Fruit fly (Drosophila melanogaster) whole organism, embryonic: Measurements from ENCODE around the gene CG6791.

Experiments used
- CG10543 ChIP-seq: fragments of 200-800 bp; sonication (Bioruptor generic); optimal IDR thresholded peaks from 3 replicates; lab custom pipeline; 2017; ENCODE audit warnings: missing biosample characterization, mild to moderate bottlenecking, missing genetic modification characterization, moderate library complexity
- CG12104 ChIP-seq: fragments of 200-800 bp; sonication (Bioruptor generic); optimal IDR thresholded peaks from 3 replicates; lab custom pipeline; 2016; ENCODE audit warnings: missing biosample characterization, missing genetic modification characterization
- CG12155 ChIP-seq: fragments of 200-800 bp; sonication (Bioruptor generic); optimal IDR thresholded peaks from 3 replicates; lab custom pipeline; 2016; ENCODE audit warnings: missing biosample characterization, missing genetic modification characterization
- CG12659 ChIP-seq: fragments of 200-800 bp; sonication (Bioruptor generic); optimal IDR thresholded peaks from 3 replicates; lab custom pipeline; 2017; ENCODE audit warnings: mild to moderate bottlenecking, missing biosample characterization, missing genetic modification reagents, missing genetic modification characterization
- CG12942 ChIP-seq: fragments of 200-800 bp; sonication (Bioruptor generic); optimal IDR thresholded peaks from 3 replicates; lab custom pipeline; 2016; ENCODE audit warnings: missing biosample characterization, missing genetic modification characterization
- CG14441 ChIP-seq: fragments of 200-800 bp; sonication (Bioruptor generic); IDR thresholded peaks from 2 replicates; pipeline ENCODE4 v1.3.6; 2022; ENCODE audit warnings: missing biosample characterization, missing genetic modification characterization
- CG1529 ChIP-seq: fragments of 200-800 bp; sonication (Bioruptor generic); optimal IDR thresholded peaks from 3 replicates; lab custom pipeline; 2018; ENCODE audit warnings: missing biosample characterization, missing genetic modification characterization
- CG17361 ChIP-seq: fragments of 200-800 bp; sonication (Bioruptor generic); IDR thresholded peaks from 3 replicates; pipeline ENCODE4 v1.3.6; 2022; ENCODE audit warnings: missing biosample characterization, missing genetic modification characterization
- CG17612 ChIP-seq: fragments of 200-800 bp; sonication (Bioruptor generic); IDR thresholded peaks from 2 replicates; pipeline ENCODE4 v1.3.6; 2022; ENCODE audit warnings: missing biosample characterization, missing genetic modification characterization
- CG30403 ChIP-seq: fragments of 200-800 bp; sonication (Bioruptor generic); optimal IDR thresholded peaks from 3 replicates; lab custom pipeline; 2016; ENCODE audit warnings: missing biosample characterization, missing genetic modification characterization
- CG33213 ChIP-seq: fragments of 200-800 bp; sonication (Bioruptor generic); optimal IDR thresholded peaks from 3 replicates; lab custom pipeline; 2016; ENCODE audit warnings: missing biosample characterization, missing genetic modification characterization
- CG3847 ChIP-seq: fragments of 200-800 bp; sonication (Bioruptor generic); IDR thresholded peaks from 2 replicates; pipeline ENCODE4 v1.3.6; 2022; ENCODE audit warnings: missing biosample characterization, missing genetic modification characterization
- CG4360 ChIP-seq: fragments of 200-800 bp; sonication (Bioruptor generic); IDR thresholded peaks from 2 replicates; pipeline ENCODE4 v1.3.6; 2022; ENCODE audit warnings: missing biosample characterization, missing genetic modification characterization
- CG6689 ChIP-seq: fragments of 200-800 bp; sonication (Bioruptor generic); IDR thresholded peaks from 2 replicates; pipeline ENCODE4 v1.3.6; 2022; ENCODE audit warnings: missing biosample characterization, missing genetic modification characterization
- CG7987 ChIP-seq: fragments of 200-800 bp; sonication (Bioruptor generic); optimal IDR thresholded peaks from 2 replicates; lab custom pipeline; 2018; ENCODE audit warnings: missing biosample characterization, mild to moderate bottlenecking, missing genetic modification characterization, moderate library complexity
- CG8089 ChIP-seq: fragments of 200-800 bp; sonication (Bioruptor generic); optimal IDR thresholded peaks from 3 replicates; lab custom pipeline; 2016; ENCODE audit warnings: missing biosample characterization, missing genetic modification characterization
- CG8944 ChIP-seq: fragments of 200-800 bp; sonication (Bioruptor generic); optimal IDR thresholded peaks from 3 replicates; lab custom pipeline; 2016; ENCODE audit warnings: missing biosample characterization, missing genetic modification characterization
- CHES-1-like ChIP-seq: fragments of 200-800 bp; sonication (Bioruptor generic); optimal IDR thresholded peaks from 2 replicates; lab custom pipeline; 2016; ENCODE audit warnings: missing biosample characterization, missing genetic modification characterization
- D19B ChIP-seq: fragments of 200-800 bp; sonication (Bioruptor generic); optimal IDR thresholded peaks from 2 replicates; lab custom pipeline; 2017; ENCODE audit warnings: missing biosample characterization, mild to moderate bottlenecking, missing genetic modification characterization
- Dip2 ChIP-seq: fragments of 200-800 bp; sonication (Bioruptor generic); IDR thresholded peaks from 2 replicates; pipeline ENCODE4 v1.3.6; 2022; ENCODE audit warnings: missing biosample characterization, missing genetic modification characterization
- Doc2 ChIP-seq: fragments of 200-800 bp; sonication (Bioruptor generic); IDR thresholded peaks from 2 replicates; pipeline ENCODE4 v1.3.6; 2022; ENCODE audit warnings: missing biosample characterization, missing genetic modification characterization
- E2f2 ChIP-seq: fragments of 200-800 bp; sonication (Bioruptor generic); IDR thresholded peaks from 2 replicates; pipeline ENCODE4 v1.3.6; 2022; ENCODE audit warnings: missing biosample characterization, missing genetic modification characterization
- Fer2 ChIP-seq: fragments of 200-800 bp; sonication (Bioruptor generic); optimal IDR thresholded peaks from 2 replicates; lab custom pipeline; 2018; ENCODE audit warnings: missing biosample characterization, mild to moderate bottlenecking, missing genetic modification characterization, moderate library complexity
- Hmx ChIP-seq: fragments of 200-800 bp; sonication (Bioruptor generic); optimal IDR thresholded peaks from 2 replicates; lab custom pipeline; 2016; ENCODE audit warnings: missing biosample characterization, missing genetic modification characterization
- Hsf ChIP-seq: fragments of 200-800 bp; sonication (Bioruptor generic); optimal IDR thresholded peaks from 3 replicates; lab custom pipeline; 2016; ENCODE audit warnings: missing biosample characterization, missing genetic modification characterization
- Meics ChIP-seq: fragments of 200-800 bp; sonication (Bioruptor generic); optimal IDR thresholded peaks from 2 replicates; lab custom pipeline; 2017; ENCODE audit warnings: missing biosample characterization, mild to moderate bottlenecking, missing genetic modification characterization
- Myb ChIP-seq: fragments of 200-800 bp; sonication (Bioruptor generic); optimal IDR thresholded peaks from 2 replicates; lab custom pipeline; 2016; ENCODE audit warnings: missing biosample characterization, missing genetic modification characterization
- Neu2 ChIP-seq: fragments of 200-800 bp; sonication (Bioruptor generic); optimal IDR thresholded peaks from 3 replicates; lab custom pipeline; 2016; ENCODE audit warnings: missing biosample characterization, missing genetic modification characterization, borderline replicate concordance
- Oaz ChIP-seq: fragments of 200-800 bp; sonication (Bioruptor generic); IDR thresholded peaks from 2 replicates; pipeline ENCODE4 v1.3.6; 2022; ENCODE audit warnings: missing biosample characterization, missing genetic modification characterization
- Poxn ChIP-seq: fragments of 200-800 bp; sonication (Bioruptor generic); IDR thresholded peaks from 2 replicates; pipeline ENCODE4 v1.3.6; 2022; ENCODE audit warnings: missing biosample characterization, missing genetic modification characterization
- amos ChIP-seq: fragments of 200-800 bp; sonication (Bioruptor generic); IDR thresholded peaks from 2 replicates; pipeline ENCODE4 v1.3.6; 2022; ENCODE audit warnings: missing biosample characterization, missing genetic modification characterization; ENCODE audit not compliant: partially characterized antibody
- bbx ChIP-seq: fragments of 200-800 bp; sonication (Bioruptor generic); IDR thresholded peaks from 2 replicates; pipeline ENCODE4 v1.3.6; 2022; ENCODE audit warnings: missing biosample characterization, missing genetic modification characterization; ENCODE audit not compliant: partially characterized antibody
- cas ChIP-seq: fragments of 200-800 bp; sonication (Bioruptor generic); IDR thresholded peaks from 2 replicates; pipeline ENCODE4 v1.3.6; 2022; ENCODE audit warnings: missing biosample characterization, missing genetic modification characterization
- croc ChIP-seq: fragments of 200-800 bp; sonication (Bioruptor generic); conservative IDR thresholded peaks from 3 replicates; pipeline ENCODE4 v1.3.6; 2022; ENCODE audit warnings: missing biosample characterization, missing genetic modification characterization
- cwo ChIP-seq: fragments of 200-800 bp; sonication (Bioruptor generic); optimal IDR thresholded peaks from 3 replicates; lab custom pipeline; 2017; ENCODE audit warnings: missing biosample characterization, missing genetic modification characterization, mild to moderate bottlenecking, moderate library complexity, missing genetic modification reagents
- da ChIP-seq: fragments of 200-800 bp; sonication (Bioruptor generic); optimal IDR thresholded peaks from 2 replicates; lab custom pipeline; 2016; ENCODE audit warnings: missing biosample characterization, missing genetic modification characterization
- en ChIP-seq: fragments of 200-800 bp; sonication (Bioruptor generic); optimal IDR thresholded peaks from 2 replicates; lab custom pipeline; 2016; ENCODE audit warnings: missing biosample characterization, missing genetic modification characterization
- exex ChIP-seq: fragments of 200-800 bp; sonication (Bioruptor generic); optimal IDR thresholded peaks from 4 replicates; lab custom pipeline; 2018; ENCODE audit warnings: missing biosample characterization, mild to moderate bottlenecking, missing genetic modification characterization, moderate library complexity
- grn ChIP-seq: fragments of 200-800 bp; sonication (Bioruptor generic); optimal IDR thresholded peaks from 3 replicates; lab custom pipeline; 2017; ENCODE audit warnings: missing biosample characterization, missing genetic modification characterization
- her ChIP-seq: fragments of 200-800 bp; sonication (Bioruptor generic); optimal IDR thresholded peaks from 2 replicates; lab custom pipeline; 2016; ENCODE audit warnings: missing biosample characterization, missing genetic modification characterization
- lilli ChIP-seq: fragments of 200-800 bp; sonication (Bioruptor generic); optimal IDR thresholded peaks from 3 replicates; lab custom pipeline; 2016; ENCODE audit warnings: missing biosample characterization, missing genetic modification characterization
- lov ChIP-seq, 2 experiments: fragments of 200-800 bp in 1 of 2; fragments of >200 bp in 1 of 2; sonication (Bioruptor generic) in 1 of 2; IDR thresholded peaks in 1 of 2; optimal IDR thresholded peaks in 1 of 2; 2 replicates in 1 of 2; 3 replicates in 1 of 2; pipeline versions ENCODE4 v1.3.6 to Lab custom; 2017 to 2022; ENCODE audit warnings: missing biosample characterization in 1 of 2, missing genetic modification characterization in 1 of 2
- mirr ChIP-seq: fragments of 200-800 bp; sonication (Bioruptor generic); optimal IDR thresholded peaks from 3 replicates; lab custom pipeline; 2018; ENCODE audit warnings: missing biosample characterization, mild to moderate bottlenecking, missing genetic modification characterization
- org-1 ChIP-seq: fragments of 200-800 bp; sonication (Bioruptor generic); optimal IDR thresholded peaks from 2 replicates; lab custom pipeline; 2017; ENCODE audit warnings: missing biosample characterization, missing genetic modification characterization
- sens-2 ChIP-seq: fragments of 200-800 bp; sonication (Bioruptor generic); IDR thresholded peaks from 2 replicates; pipeline ENCODE4 v1.3.6; 2022; ENCODE audit warnings: missing biosample characterization, missing genetic modification characterization
- unc-4 ChIP-seq: fragments of 200-800 bp; sonication (Bioruptor generic); IDR thresholded peaks from 2 replicates; pipeline ENCODE4 v1.3.6; 2022; ENCODE audit warnings: missing biosample characterization, missing genetic modification characterization; ENCODE audit not compliant: partially characterized antibody
- vnd ChIP-seq: fragments of 200-800 bp; sonication (Bioruptor generic); IDR thresholded peaks from 3 replicates; pipeline ENCODE4 v1.3.6; 2022; ENCODE audit warnings: missing biosample characterization, missing genetic modification characterization; ENCODE audit not compliant: partially characterized antibody
- wdn ChIP-seq: fragments of 200-800 bp; sonication (Bioruptor generic); IDR thresholded peaks from 2 replicates; pipeline ENCODE4 v1.3.6; 2022; ENCODE audit warnings: missing biosample characterization, missing genetic modification characterization
- wek ChIP-seq: fragments of 200-800 bp; sonication (Bioruptor generic); optimal IDR thresholded peaks from 3 replicates; lab custom pipeline; 2018; ENCODE audit warnings: missing biosample characterization, mild to moderate bottlenecking, missing genetic modification characterization, moderate library complexity
- zen ChIP-seq: fragments of 200-800 bp; sonication (Bioruptor generic); optimal IDR thresholded peaks from 3 replicates; lab custom pipeline; 2018; ENCODE audit warnings: missing biosample characterization, mild to moderate bottlenecking, missing genetic modification characterization, moderate library complexity

CG6791 gene

DNA sequence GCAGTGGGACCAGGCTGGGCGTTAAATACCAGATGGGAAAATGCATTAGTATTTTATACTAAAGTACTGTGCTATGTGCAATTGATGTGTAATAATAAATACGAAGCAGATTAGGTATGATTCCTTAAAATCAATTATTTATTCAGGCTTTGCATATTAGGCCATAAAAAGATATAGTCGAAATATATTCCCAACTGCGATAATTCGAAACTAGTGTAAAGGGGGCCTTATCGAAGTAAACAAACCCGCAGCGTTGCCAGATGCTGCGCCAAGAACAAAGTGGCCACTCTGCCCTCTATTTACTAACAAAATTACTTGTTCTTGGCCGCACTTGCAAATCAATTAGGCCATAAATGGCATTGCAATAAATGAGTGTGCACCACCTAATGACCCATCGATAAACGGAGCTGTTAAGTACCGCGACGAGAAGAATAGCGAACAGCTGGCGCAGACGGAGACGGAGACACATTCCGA, 32.4 kb downstream of the CG6791 start, which contains the start of gene CG10898 (continued):
- TF ChIP-seq en (GFP tag; lab: Kevin White, UChicago) (peak; percentile 75), CG17361 (GFP tag; lab: Robert Waterston, UW) (peak; percentile 81), mirr (GFP tag; lab: Kevin White, UChicago) (peak; percentile 63), Meics (GFP tag; lab: Kevin White, UChicago) (peak; percentile 74), Poxn (GFP tag; lab: Robert Waterston, UW) (peak; percentile 66), amos (GFP tag; lab: Robert Waterston, UW) (0 out of 2 replicates have a peak, but pooled peaks have one; percentile 6), Fer2 (peak; percentile 59), Myb (GFP tag; lab: Kevin White, UChicago) (peak; percentile 98), Doc2 (GFP tag; lab: Robert Waterston, UW) (0 out of 2 replicates have a peak, but pooled peaks have one; percentile 37), CG12659 (GFP tag; lab: Kevin White, UChicago) (peak; percentile 91), CG4360 (GFP tag; lab: Robert Waterston, UW) (0 out of 2 replicates have a peak, but pooled peaks have one; percentile 32), CG6689 (peak; percentile 82), da (GFP tag; lab: Kevin White, UChicago) (peak; percentile 41), CG33213 (peak; percentile 85), grn (GFP tag; lab: Kevin White, UChicago) (peak; percentile 44), vnd (no peak), CG10543 (GFP tag; lab: Kevin White, UChicago) (peak; percentile 52), lilli (GFP tag; lab: Kevin White, UChicago) (peak; percentile 91), CG8944 (GFP tag; lab: Kevin White, UChicago) (peak; percentile 87), wdn (GFP tag; lab: Robert Waterston, UW) (peak; percentile 75), org-1 (GFP tag; lab: Kevin White, UChicago) (peak; percentile 34), cas (GFP tag; lab: Robert Waterston, UW) (peak; percentile 79; the same call in 1 of the 2 replicates), CG8089 (GFP tag; lab: Kevin White, UChicago) (peak; percentile 77), cwo (GFP tag; lab: Kevin White, UChicago) (peak; percentile 57), lov (optimal IDR thresholded peaks at IDR 0.05; lab: Kevin White, UChicago) (no peak), lov (GFP tag; IDR thresholded peaks at IDR 0.05; lab: Robert Waterston, UW) (peak; percentile 83; the same call in 2 of the 3 replicates), Hmx (peak; percentile 41), CG14441 (GFP tag; lab: Robert Waterston, UW) (peak; percentile 88), Dip2 (GFP tag; lab: Robert Waterston, UW) (no peak), E2f2 (GFP tag; lab: Robert Waterston, UW) (peak; percentile 72), CHES-1-like (peak; percentile 95), exex (tag; lab: Kevin White, UChicago) (peak; percentile 47), Oaz (GFP tag; lab: Robert Waterston, UW) (peak; percentile 80), unc-4 (GFP tag; lab: Robert Waterston, UW) (no peak), her (GFP tag; lab: Kevin White, UChicago) (peak; percentile 58), CG12155 (GFP tag; lab: Kevin White, UChicago) (peak; percentile 87), CG12104 (GFP tag; lab: Kevin White, UChicago) (peak; percentile 27), wek (GFP tag; lab: Kevin White, UChicago) (peak; percentile 47), Neu2 (GFP tag; lab: Kevin White, UChicago) (peak; percentile 68), D19B (GFP tag; lab: Kevin White, UChicago) (peak; percentile 43), sens-2 (GFP tag; lab: Robert Waterston, UW) (peak; percentile 65; the same call in 1 of the 2 replicates), CG1529 (peak; percentile 33), CG7987 (GFP tag; lab: Kevin White, UChicago) (peak; percentile 69), croc (GFP tag; lab: Robert Waterston, UW) (peak; percentile 63), bbx (GFP tag; lab: Robert Waterston, UW) (peak; percentile 21; the same call in 1 of the 2 replicates), CG3847 (GFP tag; lab: Robert Waterston, UW) (peak; percentile 92), CG12942 (GFP tag; lab: Kevin White, UChicago) (peak; percentile 83), zen (tag; lab: Kevin White, UChicago) (peak; percentile 91), CG17612 (GFP tag; lab: Robert Waterston, UW) (peak; percentile 74), Hsf (GFP tag; lab: Kevin White, UChicago) (peak; percentile 91), CG30403 (GFP tag; lab: Kevin White, UChicago) (peak; percentile 90)
